Fruit fly (Drosophila melanogaster): ENCODE data around the gene Ccdc56.
A peak's percentile ranks its signal among the peaks of the same experiment; 100 is the strongest.

Gene Ccdc56

dm6 chr3L:11696294-11697116 lies 12.3 kb upstream of the Ccdc56 start, which contains the start of gene Dph1 (continued):
- TF ChIP-seq MESR4 (GFP tag; optimal IDR thresholded peaks at IDR 0.05) = peak; percentile 54

- no peak for TF ChIP-seq CG2120 (GFP tag; optimal IDR thresholded peaks at IDR 0.05)
- peak; percentile 33 for TF ChIP-seq Med (GFP tag)
Measured at dm6 chr3L:11699163-11699562, 9.6 kb upstream of the Ccdc56 start, which contains the start of gene Dnai2. Dnai2 (minus strand) TSS chr3L:11699263.

- TF ChIP-seq CG12391 (tag; optimal IDR thresholded peaks at IDR 0.05) = no peak
- TF ChIP-seq Drgx (GFP tag; IDR thresholded peaks at IDR 0.05) = peak; percentile 43
Measured at dm6 chr3L:11701649-11702048, 7.1 kb upstream of the Ccdc56 start.

- TF ChIP-seq crol (GFP tag; IDR thresholded peaks at IDR 0.05) = peak; percentile 26; the same call in 1 of the 2 replicates
- TF ChIP-seq zfh1 (GFP tag; IDR thresholded peaks at IDR 0.05) = 0 out of 3 replicates have a peak, but pooled peaks have one; percentile 25
- peak; percentile 38 for TF ChIP-seq nau (GFP tag; optimal IDR thresholded peaks at IDR 0.05)
- peak in 1 of 2 experiments; percentile 18 for TF ChIP-seq Hr78 (GFP tag; optimal IDR thresholded peaks at IDR 0.05)
- no peak for TF ChIP-seq CG4707 (GFP tag; optimal IDR thresholded peaks at IDR 0.05)
- TF ChIP-seq vvl (GFP tag; IDR thresholded peaks at IDR 0.05) = peak; percentile 19; the same call in 1 of the 2 replicates
- peak; percentile 32 for TF ChIP-seq twi (tag; optimal IDR thresholded peaks at IDR 0.05)
- peak; percentile 22 for TF ChIP-seq cwo (GFP tag; optimal IDR thresholded peaks at IDR 0.05)
- peak; percentile 61 for TF ChIP-seq Med (GFP tag)
- TF ChIP-seq Bgb (GFP tag; IDR thresholded peaks at IDR 0.05; ENCODE audit: partially characterized antibody) = no peak
- TF ChIP-seq NK7.1 (GFP tag; optimal IDR thresholded peaks at IDR 0.05) = no peak
Measured at dm6 chr3L:11703579-11703978, 5.2 kb upstream of the Ccdc56 start.

dm6 chr3L:11704902-11705546 lies 3.8 kb upstream of the Ccdc56 start:
- TF ChIP-seq Eip74EF (GFP tag; optimal IDR thresholded peaks at IDR 0.05) = peak in 1 of 2 experiments; percentile 50
- TF ChIP-seq row (GFP tag; IDR thresholded peaks at IDR 0.05) = peak; percentile 8; the same call in 1 of the 3 replicates
- TF ChIP-seq CG15514 (GFP tag; optimal IDR thresholded peaks at IDR 0.05) = peak; percentile 3
- TF ChIP-seq CG11696 (GFP tag; IDR thresholded peaks at IDR 0.05) = peak; percentile 65
- peak in 1 of 2 experiments; percentile 92 for TF ChIP-seq Pdp1 (GFP tag; optimal IDR thresholded peaks at IDR 0.05)
- TF ChIP-seq CG8359 (GFP tag; optimal IDR thresholded peaks at IDR 0.05; ENCODE audit: borderline replicate concordance) = no peak

dm6 chr3L:11707978-11708632 lies 674 bp upstream of the Ccdc56 start, which contains the start of gene CG11658:
CG11658 (minus strand) TSS chr3L:11708553.
- TF ChIP-seq CG31388 (GFP tag; optimal IDR thresholded peaks at IDR 0.05) = no peak
- TF ChIP-seq pho (GFP tag; optimal IDR thresholded peaks at IDR 0.05) = no peak
- TF ChIP-seq CG6813 (GFP tag; optimal IDR thresholded peaks at IDR 0.05) = no peak
- no peak for TF ChIP-seq CG4820 (GFP tag; optimal IDR thresholded peaks at IDR 0.05)
- TF ChIP-seq CG17359 (tag; optimal IDR thresholded peaks at IDR 0.05) = peak; percentile 3
- TF ChIP-seq CG9797 (GFP tag; optimal IDR thresholded peaks at IDR 0.05) = no peak
- peak; percentile 73 for TF ChIP-seq grau (tag; optimal IDR thresholded peaks at IDR 0.05)
- TF ChIP-seq CG18476 (GFP tag; optimal IDR thresholded peaks at IDR 0.05) = no peak
- no peak for TF ChIP-seq lola (GFP tag; optimal IDR thresholded peaks at IDR 0.05)
- TF ChIP-seq trh (GFP tag; optimal IDR thresholded peaks at IDR 0.05) = no peak
- TF ChIP-seq maf-S (GFP tag; optimal IDR thresholded peaks at IDR 0.05) = no peak
- no peak for TF ChIP-seq Mad (GFP tag; optimal IDR thresholded peaks at IDR 0.05)
- no peak for TF ChIP-seq pita (GFP tag; optimal IDR thresholded peaks at IDR 0.05)
- TF ChIP-seq dati (GFP tag; IDR thresholded peaks at IDR 0.05) = no peak
- peak; percentile 4; the same call in 1 of the 2 replicates for TF ChIP-seq CG17328 (GFP tag; IDR thresholded peaks at IDR 0.05)
- TF ChIP-seq CG30403 (GFP tag; optimal IDR thresholded peaks at IDR 0.05) = peak; percentile 34

Data from whole organism, embryonic.